Worm (Caenorhabditis elegans) whole organism, dauer: ENCODE measurements around the gene T04A11.4.
"Not testable (repeated sequence)": the region's sequence is repeated elsewhere in the genome, so short reads cannot be mapped to it uniquely, and the experiment has no call there.

Experiments
- unc-62 ChIP-seq: sonication (generic microtip); optimal IDR thresholded peaks from 2 replicates; lab custom pipeline; 2017; ENCODE audit warnings: missing biosample characterization, missing genetic modification reagents, missing genetic modification characterization

T04A11.4 gene

ce11 chrIV:12484479-12484878 lies at the start of gene T04A11.4:
TSS of gene T04A11.4 (minus strand) at chrIV:12484579.
- not testable (repeated sequence) for TF ChIP-seq unc-62 (GFP tag; lab: Kevin White, UChicago)

- TF ChIP-seq unc-62 (GFP tag; lab: Kevin White, UChicago) = no peak
Measured at ce11 chrIV:12531464-12531863, 47.1 kb upstream of the T04A11.4 start.

ce11 chrIV:12531047-12531446 lies 46.7 kb upstream of the T04A11.4 start, which contains the start of gene F53B2.5:
TSS of gene F53B2.5 (minus strand) at chrIV:12531147.
- no peak for TF ChIP-seq unc-62 (GFP tag; lab: Kevin White, UChicago)

- no peak for TF ChIP-seq unc-62 (GFP tag; lab: Kevin White, UChicago)
Measured at ce11 chrIV:12527217-12527616, 42.8 kb upstream of the T04A11.4 start, which contains the start of gene F53B2.8. TSS of gene F53B2.8 (minus strand) at chrIV:12527396.

ce11 chrIV:12525409-12525808 lies 41.0 kb upstream of the T04A11.4 start, which contains the start of gene eak-4:
TSS of gene eak-4 (minus strand) at chrIV:12525509.
- TF ChIP-seq unc-62 (GFP tag; lab: Kevin White, UChicago) = no peak

ce11 chrIV:12522521-12522920 lies 38.1 kb upstream of the T04A11.4 start, which contains the start of gene sru-13:
TSS of gene sru-13 (minus strand) at chrIV:12522621.
- TF ChIP-seq unc-62 (GFP tag; lab: Kevin White, UChicago) = no peak

ce11 chrIV:12520150-12520549 lies 35.8 kb upstream of the T04A11.4 start, which contains the start of gene tsp-4:
TSS of gene tsp-4 (minus strand) at chrIV:12520250.
- TF ChIP-seq unc-62 (GFP tag; lab: Kevin White, UChicago) = no peak

ce11 chrIV:12505397-12505796 lies 21.0 kb upstream of the T04A11.4 start, which contains the start of gene sru-17:
TSS of gene sru-17 (plus strand) at chrIV:12505697.
- not testable (repeated sequence) for TF ChIP-seq unc-62 (GFP tag; lab: Kevin White, UChicago)

ce11 chrIV:12501956-12502355 lies 17.6 kb upstream of the T04A11.4 start, which contains the start of gene sru-18:
TSS of gene sru-18 (plus strand) at chrIV:12502256.
- no peak for TF ChIP-seq unc-62 (GFP tag; lab: Kevin White, UChicago)

- no peak for TF ChIP-seq unc-62 (GFP tag; lab: Kevin White, UChicago)
Measured at ce11 chrIV:12498238-12498637, 13.9 kb upstream of the T04A11.4 start, which contains the start of gene sru-19. TSS of gene sru-19 (plus strand) at chrIV:12498538.

- TF ChIP-seq unc-62 (GFP tag; lab: Kevin White, UChicago) = no peak
Measured at ce11 chrIV:12495196-12495595, 10.8 kb upstream of the T04A11.4 start, which contains the start of gene sru-20. TSS of gene sru-20 (plus strand) at chrIV:12495496.

ce11 chrIV:12490491-12490890 lies 6.1 kb upstream of the T04A11.4 start, which contains the start of gene him-6:
TSS of gene him-6 (plus strand) at chrIV:12490791.
- no peak for TF ChIP-seq unc-62 (GFP tag; lab: Kevin White, UChicago)

ce11 chrIV:12487194-12487593 lies 2.8 kb upstream of the T04A11.4 start, which contains the start of gene sru-26:
TSS of gene sru-26 (plus strand) at chrIV:12487494.
- TF ChIP-seq unc-62 (GFP tag; lab: Kevin White, UChicago) = no peak

- not testable (repeated sequence) for TF ChIP-seq unc-62 (GFP tag; lab: Kevin White, UChicago)
Measured at ce11 chrIV:12478711-12479110, 5.7 kb downstream of the T04A11.4 start, which contains the start of gene igdb-1. TSS of gene igdb-1 (plus strand) at chrIV:12479011.

ce11 chrIV:12476942-12477341 lies 7.4 kb downstream of the T04A11.4 start, which contains the start of gene T04A11.1:
TSS of gene T04A11.1 (minus strand) at chrIV:12477042.
- not testable (repeated sequence) for TF ChIP-seq unc-62 (GFP tag; lab: Kevin White, UChicago)

ce11 chrIV:12468359-12468758 lies 16.0 kb downstream of the T04A11.4 start, which contains the start of gene igdb-2:
TSS of gene igdb-2 (plus strand) at chrIV:12468659.
- TF ChIP-seq unc-62 (GFP tag; lab: Kevin White, UChicago) = no peak

ce11 chrIV:12467761-12468160 lies 16.6 kb downstream of the T04A11.4 start:
- TF ChIP-seq unc-62 (GFP tag; lab: Kevin White, UChicago) = no peak
